Worm (Caenorhabditis elegans) whole organism, L1 larva: ENCODE results near the gene Y1A5A.1.

Experiments used
- C16A3.4 ChIP-seq: fragments of 150-350 bp; optimal IDR thresholded peaks from 2 replicates; lab custom pipeline; 2014; ENCODE audit warnings: missing biosample characterization, missing genetic modification characterization
- aha-1 ChIP-seq: fragments of 150-350 bp; optimal IDR thresholded peaks from 2 replicates; lab custom pipeline; 2014; ENCODE audit warnings: missing biosample characterization, missing genetic modification characterization
- alr-1 ChIP-seq: fragments of 200-800 bp; sonication (Bioruptor generic); optimal IDR thresholded peaks from 2 replicates; lab custom pipeline; 2018; ENCODE audit warnings: borderline replicate concordance, mild to moderate bottlenecking, missing genetic modification characterization, missing compliant biosample characterization
- ama-1 ChIP-seq: fragments of 150-350 bp; optimal IDR thresholded peaks from 2 replicates; lab custom pipeline; 2014
- elt-2 ChIP-seq: sonication (generic microtip); optimal IDR thresholded peaks from 2 replicates; lab custom pipeline; 2016; ENCODE audit warnings: missing genetic modification characterization, mild to moderate bottlenecking, inconsistent platforms, missing compliant biosample characterization, missing genetic modification reagents
- fkh-10 ChIP-seq: sonication (generic microtip); optimal IDR thresholded peaks from 2 replicates; lab custom pipeline; 2017; ENCODE audit warnings: missing biosample characterization, missing genetic modification reagents, missing genetic modification characterization
- jun-1 ChIP-seq: fragments of 150-350 bp; optimal IDR thresholded peaks from 2 replicates; lab custom pipeline; 2014; ENCODE audit warnings: missing biosample characterization, missing genetic modification reagents, missing genetic modification characterization
- lsy-2 ChIP-seq, 2 experiments: fragments of 150-350 bp; optimal IDR thresholded peaks; 2 replicates each; lab custom pipeline; 2014; ENCODE audit warnings: missing biosample characterization in 2 of 2, missing genetic modification characterization in 2 of 2
- nhr-11 ChIP-seq: fragments of 150-350 bp; optimal IDR thresholded peaks from 2 replicates; lab custom pipeline; 2014; ENCODE audit warnings: missing biosample characterization, missing genetic modification characterization
- nhr-47 ChIP-seq: sonication (generic microtip); optimal IDR thresholded peaks from 2 replicates; lab custom pipeline; 2016; ENCODE audit warnings: mild to moderate bottlenecking, missing genetic modification characterization, moderate library complexity, missing compliant biosample characterization
- skn-1 ChIP-seq: fragments of 150-350 bp; optimal IDR thresholded peaks from 2 replicates; lab custom pipeline; 2014; ENCODE audit warnings: missing biosample characterization, missing genetic modification characterization
- unc-130 ChIP-seq: fragments of 150-350 bp; optimal IDR thresholded peaks from 2 replicates; lab custom pipeline; 2017; ENCODE audit warnings: missing biosample characterization, missing genetic modification characterization, inconsistent platforms
- unc-62 ChIP-seq: fragments of 150-350 bp; optimal IDR thresholded peaks from 2 replicates; lab custom pipeline; 2014; ENCODE audit warnings: missing biosample characterization, missing genetic modification reagents, missing genetic modification characterization
- zag-1 ChIP-seq: fragments of 150-350 bp; optimal IDR thresholded peaks from 2 replicates; lab custom pipeline; 2014; ENCODE audit warnings: missing biosample characterization, missing genetic modification characterization

ce11 chrIII:3966143-3966542 is 20.3 kb downstream of the Y1A5A.1 start:
- TF ChIP-seq ama-1 (lab: Kevin White, UChicago) (no peak), aha-1 (tag; lab: Kevin White, UChicago) (no peak), unc-62 (GFP tag; lab: Kevin White, UChicago) (no peak), elt-2 (tag; lab: Kevin White, UChicago) (no peak), nhr-11 (tag; lab: Kevin White, UChicago) (no peak), C16A3.4 (tag; lab: Kevin White, UChicago) (no peak), nhr-47 (tag; lab: Kevin White, UChicago) (no peak), unc-130 (tag; lab: Kevin White, UChicago) (no peak), zag-1 (no peak), alr-1 (no peak), lsy-2 (tag; optimal IDR thresholded peaks at IDR 0.05; lab: Kevin White, UChicago) (no peak), skn-1 (tag; lab: Kevin White, UChicago) (no peak), fkh-10 (GFP tag; lab: Kevin White, UChicago) (no peak), jun-1 (tag; lab: Kevin White, UChicago) (no peak)
